Fruit fly (Drosophila melanogaster) whole organism, embryonic: ENCODE results near the gene Spc25.

Source experiments
- CG10147 ChIP-seq: fragments of 200-800 bp; sonication (Bioruptor generic); optimal IDR thresholded peaks from 2 replicates; lab custom pipeline; 2019; ENCODE audit warnings: missing biosample characterization, mild to moderate bottlenecking, missing genetic modification characterization, moderate library complexity
- CG10543 ChIP-seq: fragments of 200-800 bp; sonication (Bioruptor generic); optimal IDR thresholded peaks from 3 replicates; lab custom pipeline; 2017; ENCODE audit warnings: missing biosample characterization, mild to moderate bottlenecking, missing genetic modification characterization, moderate library complexity
- CG14014 ChIP-seq: fragments of 200-800 bp; sonication (Bioruptor generic); IDR thresholded peaks from 2 replicates; pipeline ENCODE4 v1.3.6; 2022; ENCODE audit warnings: missing biosample characterization, missing genetic modification characterization
- CG14050 ChIP-seq: fragments of 200-800 bp; sonication (Bioruptor generic); IDR thresholded peaks from 3 replicates; pipeline ENCODE4 v1.3.6; 2022; ENCODE audit warnings: missing biosample characterization, missing genetic modification characterization
- CG15011 ChIP-seq: fragments of 200-800 bp; sonication (Bioruptor generic); optimal IDR thresholded peaks from 3 replicates; lab custom pipeline; 2018; ENCODE audit warnings: missing biosample characterization, mild to moderate bottlenecking, missing genetic modification characterization
- CG15601 ChIP-seq: fragments of 200-800 bp; sonication (Bioruptor generic); optimal IDR thresholded peaks from 3 replicates; lab custom pipeline; 2019; ENCODE audit warnings: missing biosample characterization, mild to moderate bottlenecking, missing genetic modification characterization, moderate library complexity
- CG2120 ChIP-seq: fragments of 200-800 bp; sonication (Bioruptor generic); optimal IDR thresholded peaks from 3 replicates; lab custom pipeline; 2016; ENCODE audit warnings: missing biosample characterization, missing genetic modification characterization
- CG2202 ChIP-seq: fragments of 200-800 bp; sonication (Bioruptor generic); optimal IDR thresholded peaks from 2 replicates; lab custom pipeline; 2018; ENCODE audit warnings: missing biosample characterization, mild to moderate bottlenecking, missing genetic modification characterization
- CG32532 ChIP-seq: fragments of 200-800 bp; sonication (Bioruptor generic); IDR thresholded peaks from 2 replicates; pipeline ENCODE4 v1.3.6; 2022; ENCODE audit warnings: missing biosample characterization, missing genetic modification characterization
- CG3281 ChIP-seq: fragments of 200-800 bp; sonication (Bioruptor generic); optimal IDR thresholded peaks from 3 replicates; lab custom pipeline; 2017; ENCODE audit warnings: missing biosample characterization, mild to moderate bottlenecking, missing genetic modification characterization
- CG34422 ChIP-seq: fragments of 200-800 bp; sonication (Bioruptor generic); IDR thresholded peaks from 3 replicates; pipeline ENCODE4 v1.3.6; 2022; ENCODE audit warnings: missing biosample characterization, missing genetic modification characterization
- CG3726 ChIP-seq: fragments of 200-800 bp; sonication (Bioruptor generic); IDR thresholded peaks from 3 replicates; pipeline ENCODE4, ENCODE4 v1.3.6; 2022; ENCODE audit warnings: missing biosample characterization, missing genetic modification characterization
- CG3838 ChIP-seq: fragments of 200-800 bp; sonication (Bioruptor generic); optimal IDR thresholded peaks from 3 replicates; lab custom pipeline; 2016; ENCODE audit warnings: missing biosample characterization, missing genetic modification characterization
- CG7745 ChIP-seq: fragments of 200-800 bp; sonication (Bioruptor generic); optimal IDR thresholded peaks from 2 replicates; lab custom pipeline; 2018; ENCODE audit warnings: missing biosample characterization, mild to moderate bottlenecking, missing genetic modification characterization, moderate library complexity
- CG7987 ChIP-seq: fragments of 200-800 bp; sonication (Bioruptor generic); optimal IDR thresholded peaks from 2 replicates; lab custom pipeline; 2018; ENCODE audit warnings: missing biosample characterization, mild to moderate bottlenecking, missing genetic modification characterization, moderate library complexity
- CG8281 ChIP-seq: fragments of 200-800 bp; sonication (Bioruptor generic); optimal IDR thresholded peaks from 2 replicates; lab custom pipeline; 2018; ENCODE audit warnings: missing biosample characterization, mild to moderate bottlenecking, missing genetic modification characterization, moderate library complexity
- CG8944 ChIP-seq: fragments of 200-800 bp; sonication (Bioruptor generic); optimal IDR thresholded peaks from 3 replicates; lab custom pipeline; 2016; ENCODE audit warnings: missing biosample characterization, missing genetic modification characterization
- CG9932 ChIP-seq: fragments of 200-800 bp; sonication (Bioruptor generic); IDR thresholded peaks from 2 replicates; pipeline ENCODE4 v1.3.6; 2022; ENCODE audit warnings: missing biosample characterization, missing genetic modification characterization
- Drgx ChIP-seq: fragments of 200-800 bp; sonication (Bioruptor generic); IDR thresholded peaks from 2 replicates; pipeline ENCODE4 v1.3.6; 2022; ENCODE audit warnings: missing biosample characterization, missing genetic modification characterization
- ERR ChIP-seq: fragments of 200-800 bp; sonication (Bioruptor generic); optimal IDR thresholded peaks from 2 replicates; lab custom pipeline; 2016; ENCODE audit warnings: missing biosample characterization, missing genetic modification characterization
- Hmr ChIP-seq: fragments of 200-800 bp; sonication (Bioruptor generic); optimal IDR thresholded peaks from 3 replicates; lab custom pipeline; 2017; ENCODE audit warnings: mild to moderate bottlenecking, missing biosample characterization, missing genetic modification reagents, missing genetic modification characterization
- NC2β ChIP-seq: fragments of 200-800 bp; sonication (Bioruptor generic); optimal IDR thresholded peaks from 2 replicates; lab custom pipeline; 2016; ENCODE audit warnings: missing biosample characterization, missing genetic modification characterization
- NK7.1 ChIP-seq: fragments of 200-800 bp; sonication (Bioruptor generic); optimal IDR thresholded peaks from 3 replicates; lab custom pipeline; 2016; ENCODE audit warnings: missing biosample characterization, missing genetic modification characterization
- Oli ChIP-seq: fragments of 200-800 bp; sonication (Bioruptor generic); optimal IDR thresholded peaks from 2 replicates; lab custom pipeline; 2018; ENCODE audit warnings: missing biosample characterization, mild to moderate bottlenecking, missing genetic modification characterization, moderate library complexity
- Pdp1 ChIP-seq, 2 experiments: fragments of 200-800 bp; sonication (Bioruptor generic); optimal IDR thresholded peaks; 3 replicates each; lab custom pipeline; 2016; ENCODE audit warnings: missing biosample characterization in 2 of 2, missing genetic modification characterization in 2 of 2, mild to moderate bottlenecking in 1 of 2, moderate library complexity in 1 of 2
- Rfx ChIP-seq: fragments of 200-800 bp; sonication (Bioruptor generic); IDR thresholded peaks from 2 replicates; pipeline ENCODE4 v1.3.6; 2022; ENCODE audit warnings: missing biosample characterization, missing genetic modification characterization
- Taf1 ChIP-seq: fragments of 200-800 bp; sonication (Bioruptor generic); IDR thresholded peaks from 2 replicates; pipeline ENCODE4 v1.3.6; 2022; ENCODE audit warnings: missing biosample characterization, missing genetic modification characterization
- amos ChIP-seq: fragments of 200-800 bp; sonication (Bioruptor generic); IDR thresholded peaks from 2 replicates; pipeline ENCODE4 v1.3.6; 2022; ENCODE audit warnings: missing biosample characterization, missing genetic modification characterization; ENCODE audit not compliant: partially characterized antibody
- ap ChIP-seq: fragments of 200-800 bp; sonication (Bioruptor generic); IDR thresholded peaks from 2 replicates; pipeline ENCODE4 v1.3.6; 2022; ENCODE audit warnings: missing biosample characterization, missing genetic modification characterization
- bbx ChIP-seq: fragments of 200-800 bp; sonication (Bioruptor generic); IDR thresholded peaks from 2 replicates; pipeline ENCODE4 v1.3.6; 2022; ENCODE audit warnings: missing biosample characterization, missing genetic modification characterization; ENCODE audit not compliant: partially characterized antibody
- btn ChIP-seq: fragments of 200-800 bp; sonication (Bioruptor generic); optimal IDR thresholded peaks from 2 replicates; lab custom pipeline; 2016; ENCODE audit warnings: missing biosample characterization, missing genetic modification characterization
- chinmo ChIP-seq: fragments of 200-800 bp; sonication (Bioruptor generic); IDR thresholded peaks from 4 replicates; pipeline ENCODE4 v1.3.6; 2022; ENCODE audit warnings: missing biosample characterization, missing genetic modification characterization; ENCODE audit not compliant: partially characterized antibody
- corto ChIP-seq: fragments of 200-800 bp; sonication (Bioruptor generic); optimal IDR thresholded peaks from 2 replicates; lab custom pipeline; 2016; ENCODE audit warnings: missing biosample characterization, mild to moderate bottlenecking, missing genetic modification characterization, moderate library complexity
- croc ChIP-seq: fragments of 200-800 bp; sonication (Bioruptor generic); conservative IDR thresholded peaks from 3 replicates; pipeline ENCODE4 v1.3.6; 2022; ENCODE audit warnings: missing biosample characterization, missing genetic modification characterization
- exex ChIP-seq: fragments of 200-800 bp; sonication (Bioruptor generic); optimal IDR thresholded peaks from 4 replicates; lab custom pipeline; 2018; ENCODE audit warnings: missing biosample characterization, mild to moderate bottlenecking, missing genetic modification characterization, moderate library complexity
- fru ChIP-seq: fragments of >200 bp; optimal IDR thresholded peaks from 2 replicates; lab custom pipeline; 2017
- gem ChIP-seq: fragments of 200-800 bp; sonication (Bioruptor generic); optimal IDR thresholded peaks from 2 replicates; lab custom pipeline; 2019; ENCODE audit warnings: missing biosample characterization, mild to moderate bottlenecking, missing genetic modification characterization, moderate library complexity
- grau ChIP-seq: fragments of 200-800 bp; optimal IDR thresholded peaks from 3 replicates; lab custom pipeline; 2019; ENCODE audit warnings: missing biosample characterization, mild to moderate bottlenecking, missing genetic modification characterization, moderate library complexity
- jing ChIP-seq: fragments of 200-800 bp; sonication (Bioruptor generic); optimal IDR thresholded peaks from 2 replicates; lab custom pipeline; 2018; ENCODE audit warnings: missing biosample characterization, mild to moderate bottlenecking, missing genetic modification characterization
- ken ChIP-seq: fragments of 200-800 bp; sonication (Bioruptor generic); IDR thresholded peaks from 3 replicates; pipeline ENCODE4 v1.3.6; 2022; ENCODE audit warnings: missing biosample characterization, missing genetic modification characterization
- org-1 ChIP-seq: fragments of 200-800 bp; sonication (Bioruptor generic); optimal IDR thresholded peaks from 2 replicates; lab custom pipeline; 2017; ENCODE audit warnings: missing biosample characterization, missing genetic modification characterization
- pzg ChIP-seq: fragments of 200-800 bp; sonication (Bioruptor generic); optimal IDR thresholded peaks from 3 replicates; lab custom pipeline; 2018; ENCODE audit warnings: missing biosample characterization, mild to moderate bottlenecking, missing genetic modification characterization, moderate library complexity
- row ChIP-seq: fragments of 200-800 bp; sonication (Bioruptor generic); IDR thresholded peaks from 3 replicates; pipeline ENCODE4 v1.3.6; 2022; ENCODE audit warnings: missing biosample characterization, missing genetic modification characterization
- sd ChIP-seq: fragments of 200-800 bp; sonication (Bioruptor generic); optimal IDR thresholded peaks from 3 replicates; lab custom pipeline; 2018; ENCODE audit warnings: missing biosample characterization, mild to moderate bottlenecking, missing genetic modification characterization, moderate library complexity
- sens ChIP-seq: fragments of 200-800 bp; sonication (Bioruptor generic); peaks from one replicate; lab custom pipeline; 2016; ENCODE audit warnings: missing biosample characterization, missing genetic modification characterization
- slbo ChIP-seq: fragments of 200-800 bp; sonication (Bioruptor generic); IDR thresholded peaks from 2 replicates; pipeline ENCODE4 v1.3.6; 2022; ENCODE audit warnings: missing biosample characterization, missing genetic modification characterization
- sob ChIP-seq: fragments of 200-800 bp; sonication (Bioruptor generic); IDR thresholded peaks from 2 replicates; pipeline ENCODE4 v1.3.6; 2022; ENCODE audit warnings: missing biosample characterization, missing genetic modification characterization
- tgo ChIP-seq: fragments of 200-800 bp; sonication (Bioruptor generic); IDR thresholded peaks from 3 replicates; pipeline ENCODE4 v1.3.6; 2022; ENCODE audit warnings: missing biosample characterization, missing genetic modification characterization
- tin ChIP-seq: fragments of 200-800 bp; sonication (Bioruptor generic); optimal IDR thresholded peaks from 3 replicates; lab custom pipeline; 2016; ENCODE audit warnings: missing biosample characterization, missing genetic modification characterization
- wek ChIP-seq: fragments of 200-800 bp; sonication (Bioruptor generic); optimal IDR thresholded peaks from 3 replicates; lab custom pipeline; 2018; ENCODE audit warnings: missing biosample characterization, mild to moderate bottlenecking, missing genetic modification characterization, moderate library complexity

The Spc25 gene

dm6 chr3R:12982982-12983633, 21.6 kb downstream of the Spc25 start (continued):
- TF ChIP-seq Drgx (GFP tag; lab: Robert Waterston, UW) (peak; percentile 28; the same call in 1 of the 2 replicates), ken (GFP tag; lab: Robert Waterston, UW) (no peak), sd (tag; lab: Kevin White, UChicago) (peak; percentile 51), Oli (tag; lab: Kevin White, UChicago) (no peak), CG32532 (peak; percentile 41; the same call in 1 of the 2 replicates), Taf1 (GFP tag; lab: Robert Waterston, UW) (no peak), exex (peak; percentile 37), fru (lab: Kevin White, UChicago) (no peak), CG34422 (GFP tag; lab: Robert Waterston, UW) (peak; percentile 27; the same call in 1 of the 3 replicates), grau (peak; percentile 96), CG2202 (tag; lab: Kevin White, UChicago) (no peak), amos (GFP tag; lab: Robert Waterston, UW) (peak; percentile 8; the same call in 1 of the 2 replicates), CG10543 (GFP tag; lab: Kevin White, UChicago) (peak; percentile 29), NK7.1 (GFP tag; lab: Kevin White, UChicago) (no peak), org-1 (GFP tag; lab: Kevin White, UChicago) (no peak), sens (GFP tag; lab: Kevin White, UChicago) (peak; percentile 61), chinmo (peak; percentile 51; the same call in 1 of the 4 replicates), CG15011 (GFP tag; lab: Kevin White, UChicago) (no peak), CG3726 (GFP tag; lab: Robert Waterston, UW) (no peak), jing (GFP tag; lab: Kevin White, UChicago) (no peak), CG8281 (tag; lab: Kevin White, UChicago) (no peak), bbx (GFP tag; lab: Robert Waterston, UW) (peak; percentile 42; the same call in 1 of the 2 replicates), CG9932 (GFP tag; lab: Robert Waterston, UW) (peak; percentile 51; the same call in 1 of the 2 replicates), CG10147 (GFP tag; lab: Kevin White, UChicago) (no peak), CG3281 (GFP tag; lab: Kevin White, UChicago) (peak; percentile 22), CG7745 (tag; lab: Kevin White, UChicago) (no peak), corto (GFP tag; lab: Kevin White, UChicago) (no peak), slbo (GFP tag; lab: Robert Waterston, UW) (peak; percentile 60), CG3838 (GFP tag; lab: Kevin White, UChicago) (no peak), CG14014 (GFP tag; lab: Robert Waterston, UW) (0 out of 2 replicates have a peak, but pooled peaks have one; percentile 20), Pdp1 (GFP tag; optimal IDR thresholded peaks at IDR 0.05; lab: Kevin White, UChicago) (peak in 1 of 2 experiments; percentile 85), btn (no peak), CG2120 (peak; percentile 37), CG14050 (no peak), row (GFP tag; lab: Robert Waterston, UW) (peak; percentile 55; the same call in 2 of the 3 replicates), ap (GFP tag; lab: Robert Waterston, UW) (no peak), gem (peak; percentile 30), sob (no peak)

DNA sequence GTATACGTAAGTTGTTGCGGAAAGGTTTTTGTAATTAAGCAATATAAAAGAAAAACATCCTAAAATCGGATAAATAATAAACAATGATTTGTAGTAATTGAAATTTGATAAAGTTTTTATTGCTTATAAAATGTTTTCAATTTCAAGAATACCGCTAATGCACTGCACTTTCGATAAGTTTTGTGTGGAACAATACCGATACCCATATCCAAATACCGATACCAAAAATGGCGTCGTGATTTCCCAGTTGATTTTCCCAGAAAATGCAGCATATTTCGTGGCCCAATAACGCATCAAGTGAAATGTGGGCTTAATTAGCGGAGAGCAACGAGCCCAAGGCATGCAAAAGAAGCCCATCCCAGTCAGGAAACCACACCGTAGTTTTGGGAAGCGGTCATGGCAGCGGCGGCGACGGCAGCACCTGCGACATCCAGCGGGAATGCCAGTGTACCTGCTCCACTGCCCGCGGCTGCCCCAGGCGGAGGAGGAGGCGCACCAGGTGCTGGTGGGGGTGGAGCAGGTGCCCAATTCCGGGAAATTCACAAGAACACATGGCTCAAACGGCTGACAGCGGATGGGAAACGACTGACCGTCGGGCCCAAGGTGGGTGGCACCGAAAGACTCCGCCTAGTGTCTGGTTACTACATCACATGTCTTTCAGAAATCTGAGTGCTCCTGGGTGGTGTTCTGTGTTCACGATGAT, 24.4 kb downstream of the Spc25 start, which contains the start of gene CG31342:
Gene CG31342 (plus strand): TSS at position 214 of the 703 bp plus-strand sequence.
- TF ChIP-seq CG8944 (GFP tag; lab: Kevin White, UChicago) (no peak), CG7987 (GFP tag; lab: Kevin White, UChicago) (no peak), tin (GFP tag; lab: Kevin White, UChicago) (peak; percentile 17), CG2202 (tag; lab: Kevin White, UChicago) (peak; percentile 2), Rfx (GFP tag; lab: Robert Waterston, UW) (peak; percentile 37; the same call in 1 of the 2 replicates), wek (GFP tag; lab: Kevin White, UChicago) (peak; percentile 98), Hmr (GFP tag; lab: Kevin White, UChicago) (no peak), pzg (peak; percentile 44), croc (no peak), NC2β (GFP tag; lab: Kevin White, UChicago) (no peak), CG15601 (peak; percentile 56), tgo (no peak), ERR (GFP tag; lab: Kevin White, UChicago) (no peak)
